Worm (Caenorhabditis elegans): ENCODE data around the gene ztf-28.

ce11 chrV:2066780-2067179 lies 23.7 kb upstream of the ztf-28 start, which contains the start of gene nhr-86:
- no peak for TF ChIP-seq cnd-1 (tag; optimal IDR thresholded peaks at IDR 0.05)
- TF ChIP-seq nhr-237 (tag; optimal IDR thresholded peaks at IDR 0.05), result no peak
- TF ChIP-seq lin-13 (tag; optimal IDR thresholded peaks at IDR 0.05), result no peak
- no peak for TF ChIP-seq nhr-12 (tag; optimal IDR thresholded peaks at IDR 0.05)
- no peak for TF ChIP-seq unc-62 (GFP tag; optimal IDR thresholded peaks at IDR 0.05)
- no peak for TF ChIP-seq lin-32 (GFP tag; optimal IDR thresholded peaks at IDR 0.05)
- peak; percentile 53 for TF ChIP-seq ham-2 (GFP tag; optimal IDR thresholded peaks at IDR 0.05)

All from whole organism, mixed stage, embryonic.